Worm (Caenorhabditis elegans) whole organism, midembryonic: ENCODE measurements around the gene B0035.21.

Experiments
- T22C8.4 ChIP-seq: fragments of 200-800 bp; sonication (Bioruptor generic); IDR thresholded peaks from 2 replicates; pipeline ENCODE4 v1.3.6; 2022; ENCODE audit warnings: missing genetic modification characterization, missing compliant biosample characterization
- cog-1 ChIP-seq: sonication (generic microtip); optimal IDR thresholded peaks from 2 replicates; lab custom pipeline; 2016; ENCODE audit warnings: missing genetic modification characterization, missing compliant biosample characterization
- flt-1 ChIP-seq: fragments of 200-800 bp; sonication (Bioruptor generic); IDR thresholded peaks from 2 replicates; pipeline ENCODE4 v1.3.6; 2022; ENCODE audit warnings: missing genetic modification characterization, missing compliant biosample characterization
- klf-2 ChIP-seq: fragments of 200-800 bp; sonication (Bioruptor generic); conservative IDR thresholded peaks from 2 replicates; pipeline ENCODE4 v1.3.6; 2022; ENCODE audit warnings: missing genetic modification reagents, missing genetic modification characterization, missing compliant biosample characterization
- med-1 ChIP-seq: sonication (generic microtip); optimal IDR thresholded peaks from 2 replicates; lab custom pipeline; 2017; ENCODE audit warnings: missing genetic modification characterization, mild to moderate bottlenecking, missing compliant biosample characterization, antibody characterized with exemption, missing genetic modification reagents; ENCODE audit not compliant: insufficient read depth
- ref-1 ChIP-seq: fragments of 200-800 bp; sonication (Bioruptor generic); conservative IDR thresholded peaks from 2 replicates; pipeline ENCODE4 v1.3.6; 2022; ENCODE audit warnings: missing genetic modification reagents, missing genetic modification characterization, missing compliant biosample characterization
- tab-1 ChIP-seq: fragments of 200-800 bp; sonication (Bioruptor generic); IDR thresholded peaks from 2 replicates; pipeline ENCODE4 v1.3.6; 2022; ENCODE audit warnings: missing genetic modification characterization, missing compliant biosample characterization
- ztf-23 ChIP-seq: fragments of 200-800 bp; sonication (Bioruptor generic); IDR thresholded peaks from 2 replicates; pipeline ENCODE4 v1.3.6; 2022; ENCODE audit warnings: missing genetic modification reagents, missing genetic modification characterization, missing compliant biosample characterization
- ztf-29 ChIP-seq: fragments of 200-800 bp; sonication (Bioruptor generic); IDR thresholded peaks from 2 replicates; pipeline ENCODE4 v1.3.6; 2022; ENCODE audit warnings: missing genetic modification reagents, missing genetic modification characterization, missing compliant biosample characterization

The B0035.21 gene

ce11 chrIV:11347275-11347674 lies 20.2 kb downstream of the B0035.21 start:
- TF ChIP-seq flt-1 (GFP tag; lab: Robert Waterston, UW): no peak
- TF ChIP-seq med-1 (GFP tag; lab: Kevin White, UChicago): no peak
- no peak for TF ChIP-seq klf-2 (GFP tag; lab: Robert Waterston, UW)
- TF ChIP-seq ztf-23: no peak
- no peak for TF ChIP-seq cog-1
- TF ChIP-seq tab-1: no peak
- no peak for TF ChIP-seq T22C8.4

ce11 chrIV:11348822-11349221 lies 21.8 kb downstream of the B0035.21 start:
- TF ChIP-seq ref-1 (no peak), ztf-23 (no peak), flt-1 (GFP tag; lab: Robert Waterston, UW) (no peak), T22C8.4 (no peak), tab-1 (no peak), cog-1 (no peak), med-1 (GFP tag; lab: Kevin White, UChicago) (no peak), ztf-29 (GFP tag; lab: Robert Waterston, UW) (no peak), klf-2 (GFP tag; lab: Robert Waterston, UW) (no peak)

- TF ChIP-seq ref-1 (no peak), ztf-29 (GFP tag; lab: Robert Waterston, UW) (no peak), flt-1 (GFP tag; lab: Robert Waterston, UW) (no peak), ztf-23 (no peak), klf-2 (GFP tag; lab: Robert Waterston, UW) (no peak), med-1 (GFP tag; lab: Kevin White, UChicago) (no peak)
Observed at ce11 chrIV:11349747-11350146, 22.7 kb downstream of the B0035.21 start.

ce11 chrIV:11350809-11351208 lies 23.7 kb downstream of the B0035.21 start:
- TF ChIP-seq ref-1: no peak
- no peak for TF ChIP-seq ztf-29 (GFP tag; lab: Robert Waterston, UW)
- TF ChIP-seq ztf-23: no peak
- TF ChIP-seq cog-1: no peak
- TF ChIP-seq T22C8.4: no peak
- TF ChIP-seq flt-1 (GFP tag; lab: Robert Waterston, UW): no peak
- no peak for TF ChIP-seq klf-2 (GFP tag; lab: Robert Waterston, UW)
- no peak for TF ChIP-seq tab-1
- no peak for TF ChIP-seq med-1 (GFP tag; lab: Kevin White, UChicago)

- no peak for TF ChIP-seq flt-1 (GFP tag; lab: Robert Waterston, UW)
- no peak for TF ChIP-seq T22C8.4
- no peak for TF ChIP-seq cog-1
- no peak for TF ChIP-seq ref-1
- TF ChIP-seq klf-2 (GFP tag; lab: Robert Waterston, UW): no peak
- TF ChIP-seq ztf-23: no peak
- TF ChIP-seq tab-1: no peak
- TF ChIP-seq med-1 (GFP tag; lab: Kevin White, UChicago): no peak
- no peak for TF ChIP-seq ztf-29 (GFP tag; lab: Robert Waterston, UW)
Observed at ce11 chrIV:11351563-11351962, 24.5 kb downstream of the B0035.21 start.

ce11 chrIV:11352768-11353167 lies 25.7 kb downstream of the B0035.21 start:
- TF ChIP-seq med-1 (GFP tag; lab: Kevin White, UChicago) (no peak), T22C8.4 (no peak), ztf-29 (GFP tag; lab: Robert Waterston, UW) (no peak), cog-1 (no peak), klf-2 (GFP tag; lab: Robert Waterston, UW) (no peak), ztf-23 (no peak), flt-1 (GFP tag; lab: Robert Waterston, UW) (no peak), tab-1 (no peak), ref-1 (no peak)

- TF ChIP-seq ztf-23: no peak
- TF ChIP-seq flt-1 (GFP tag; lab: Robert Waterston, UW): no peak
- no peak for TF ChIP-seq cog-1
- TF ChIP-seq med-1 (GFP tag; lab: Kevin White, UChicago): no peak
- TF ChIP-seq klf-2 (GFP tag; lab: Robert Waterston, UW): no peak
- no peak for TF ChIP-seq ref-1
- no peak for TF ChIP-seq ztf-29 (GFP tag; lab: Robert Waterston, UW)
- TF ChIP-seq T22C8.4: no peak
- no peak for TF ChIP-seq tab-1
Observed at ce11 chrIV:11353946-11354458, 26.9 kb downstream of the B0035.21 start, which contains the start of gene T01G1.2. Gene T01G1.2, plus strand, starts transcription at chrIV:11354408.

ce11 chrIV:11359769-11360168 lies 32.7 kb downstream of the B0035.21 start, which contains the start of gene klp-12:
Gene klp-12, minus strand, starts transcription at chrIV:11359869.
- no peak for TF ChIP-seq ztf-23
- no peak for TF ChIP-seq tab-1

- TF ChIP-seq cog-1 (no peak), ztf-29 (GFP tag; lab: Robert Waterston, UW) (no peak), tab-1 (no peak), ref-1 (no peak), klf-2 (GFP tag; lab: Robert Waterston, UW) (no peak), med-1 (GFP tag; lab: Kevin White, UChicago) (no peak), flt-1 (GFP tag; lab: Robert Waterston, UW) (no peak), T22C8.4 (no peak), ztf-23 (no peak)
Observed at ce11 chrIV:11361409-11361808, 34.3 kb downstream of the B0035.21 start, which contains the start of gene T01G1.4. Gene T01G1.4, minus strand, starts transcription at chrIV:11361509.

ce11 chrIV:11363806-11364562 lies 36.9 kb downstream of the B0035.21 start:
- TF ChIP-seq ztf-29 (GFP tag; lab: Robert Waterston, UW) (peak; percentile 57; the same call in 1 of the 2 replicates), flt-1 (GFP tag; lab: Robert Waterston, UW) (no peak)
